Fruit fly (Drosophila melanogaster) Kc167 (cell line): ENCODE results near the gene CG3062.

Experiments used
- Sin3A ChIP-seq: fragments of >200 bp; optimal IDR thresholded peaks from 2 replicates; lab custom pipeline; 2018; ENCODE audit warnings: missing external identifiers
- h ChIP-seq: fragments of >200 bp; optimal IDR thresholded peaks from 3 replicates; lab custom pipeline; 2018; ENCODE audit warnings: missing external identifiers

- TF ChIP-seq h (lab: Kevin White, UChicago) (no peak), Sin3A (lab: Kevin White, UChicago) (no peak)
Observed at dm6 chrX:4669438-4669837, 24.8 kb upstream of the CG3062 start.
